Fruit fly (Drosophila melanogaster) whole organism, prepupa: Measurements from ENCODE around the gene CG43897.

Experiments
- CG15336 ChIP-seq: fragments of 200-800 bp; sonication (Bioruptor generic); IDR thresholded peaks from 2 replicates; pipeline ENCODE4 v1.3.6; 2022; ENCODE audit warnings: missing biosample characterization, missing genetic modification characterization
- CG3032 ChIP-seq: fragments of 200-800 bp; optimal IDR thresholded peaks from 2 replicates; lab custom pipeline; 2019; ENCODE audit warnings: missing biosample characterization, mild to moderate bottlenecking, missing genetic modification characterization, moderate library complexity
- CG9139 ChIP-seq: fragments of 200-800 bp; sonication (Bioruptor generic); optimal IDR thresholded peaks from 3 replicates; lab custom pipeline; 2017; ENCODE audit warnings: missing biosample characterization, mild to moderate bottlenecking, missing genetic modification characterization
- Ets21C ChIP-seq: fragments of 200-800 bp; sonication (Bioruptor generic); optimal IDR thresholded peaks from 3 replicates; lab custom pipeline; 2016; ENCODE audit warnings: missing biosample characterization, missing genetic modification characterization

DNA sequence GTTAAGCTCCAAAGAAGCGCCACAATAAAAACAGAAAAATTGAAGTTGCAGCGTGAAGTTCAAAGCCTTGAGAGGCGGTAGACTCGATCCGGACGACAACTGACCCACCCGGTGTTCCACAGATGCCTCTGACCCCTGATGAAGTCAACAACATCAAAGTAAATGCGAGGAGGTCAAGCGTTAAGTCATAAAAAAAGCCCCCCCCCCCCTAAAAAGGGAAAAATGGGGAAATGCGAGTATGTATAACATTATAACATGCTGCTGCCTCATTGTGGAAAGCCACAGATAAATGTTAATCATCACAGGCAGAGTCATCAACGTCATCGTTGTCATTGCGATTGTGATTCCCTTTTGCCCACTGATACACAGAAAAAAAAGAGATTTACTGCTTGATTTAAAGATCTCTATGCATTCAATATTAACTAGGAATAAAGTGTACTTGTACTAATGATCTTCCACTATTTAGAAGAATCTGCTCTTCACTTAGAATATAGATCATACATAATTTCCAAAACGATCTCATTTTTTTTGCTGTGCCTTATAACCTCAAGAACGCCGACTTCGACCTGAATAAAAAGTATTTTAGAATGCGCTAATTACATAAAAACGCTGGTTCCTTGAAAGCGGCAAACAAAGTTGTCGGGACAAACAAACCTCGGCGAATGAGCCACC, 37.5 kb downstream of the CG43897 start:
- TF ChIP-seq Ets21C (GFP tag; lab: Kevin White, UChicago) (no peak), CG3032 (tag; lab: Kevin White, UChicago) (peak; percentile 5), CG9139 (no peak), CG15336 (GFP tag; lab: Robert Waterston, UW) (no peak)
